Worm (Caenorhabditis elegans): Measurements from ENCODE around the gene F09G2.8.
A peak's percentile ranks its signal among the peaks of the same experiment; 100 is the strongest.

The F09G2.8 gene

DNA sequence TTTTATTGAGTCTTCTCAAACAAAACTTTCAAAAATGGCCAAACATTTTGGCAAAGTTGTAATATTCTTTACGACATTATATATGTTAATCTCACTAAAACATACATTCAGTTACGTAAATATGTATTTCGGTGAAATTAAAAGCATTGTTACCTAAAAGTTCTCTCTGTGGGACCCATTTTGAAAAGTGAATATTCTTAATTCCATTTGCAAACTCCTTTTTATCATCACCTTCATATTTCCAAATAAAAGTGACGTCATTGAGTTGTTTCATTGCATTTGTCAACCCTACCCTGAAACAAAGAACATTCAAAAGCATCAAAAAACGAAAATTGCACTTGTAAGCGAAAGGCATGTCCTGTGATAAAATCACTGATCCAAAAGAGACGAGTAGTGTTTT lies 53.1 kb downstream of the F09G2.8 start:
- TF ChIP-seq isw-1 (GFP tag; IDR thresholded peaks at IDR 0.05) (no peak), fkh-8 (tag; optimal IDR thresholded peaks at IDR 0.05) (peak; percentile 29), nhr-20 (tag; optimal IDR thresholded peaks at IDR 0.05) (peak; percentile 14), efl-1 (optimal IDR thresholded peaks at IDR 0.05) (no peak), efl-1 (GFP tag; optimal IDR thresholded peaks at IDR 0.05 in 1 of 2) (peak in 1 of 2 experiments; percentile 20), fkh-10 (GFP tag; optimal IDR thresholded peaks at IDR 0.05) (no peak), ets-5 (GFP tag; IDR thresholded peaks at IDR 0.05) (no peak), C04F5.9 (tag; optimal IDR thresholded peaks at IDR 0.05) (no peak), blmp-1 (tag; optimal IDR thresholded peaks at IDR 0.05) (no peak), nhr-71 (tag; optimal IDR thresholded peaks at IDR 0.05) (peak; percentile 14), nhr-19 (GFP tag; conservative IDR thresholded peaks at IDR 0.05) (peak; percentile 33)

Data from whole organism, L1 larva.